Worm (Caenorhabditis elegans) whole organism, L2 larva: ENCODE measurements around the gene Y45F10C.1.

ENCODE experiments used
- ceh-82 ChIP-seq: fragments of 150-350 bp; optimal IDR thresholded peaks from 2 replicates; lab custom pipeline; 2014; ENCODE audit warnings: missing biosample characterization, missing genetic modification characterization
- fos-1 ChIP-seq: fragments of 150-350 bp; optimal IDR thresholded peaks from 2 replicates; lab custom pipeline; 2014; ENCODE audit warnings: missing biosample characterization, missing genetic modification characterization
- nhr-10 ChIP-seq: sonication (generic microtip); optimal IDR thresholded peaks from 2 replicates; lab custom pipeline; 2017; ENCODE audit warnings: missing biosample characterization, missing genetic modification characterization
- nhr-77 ChIP-seq: fragments of 150-350 bp; optimal IDR thresholded peaks from 2 replicates; lab custom pipeline; 2014; ENCODE audit warnings: missing biosample characterization, missing genetic modification characterization
- snpc-4 ChIP-seq: fragments of 150-350 bp; optimal IDR thresholded peaks from 2 replicates; lab custom pipeline; 2014; ENCODE audit warnings: missing biosample characterization, missing genetic modification characterization

DNA sequence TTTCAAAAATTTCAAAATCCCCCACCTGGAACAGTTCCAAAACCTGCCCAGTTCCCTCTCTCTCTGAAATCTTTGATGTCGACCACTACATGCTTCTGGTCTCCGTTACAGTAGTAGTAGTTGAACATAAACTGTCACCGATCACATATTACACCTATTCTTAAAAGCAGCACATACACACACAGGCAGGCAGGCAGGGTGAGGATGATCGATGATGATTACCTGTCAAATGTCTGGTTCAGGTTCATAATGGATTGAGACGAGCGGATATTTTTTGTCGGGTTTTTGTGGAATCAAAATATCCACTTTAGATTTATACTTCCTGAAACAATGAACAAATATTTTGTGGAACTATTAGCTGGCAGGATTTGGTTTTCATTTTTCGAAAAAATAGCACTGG lies 34.6 kb upstream of the Y45F10C.1 start:
- no peak for TF ChIP-seq ceh-82 (tag; lab: Kevin White, UChicago)
- TF ChIP-seq nhr-10 (tag; lab: Kevin White, UChicago), result no peak
- TF ChIP-seq nhr-77 (tag; lab: Kevin White, UChicago), result no peak
- TF ChIP-seq fos-1 (tag; lab: Kevin White, UChicago), result no peak
- TF ChIP-seq snpc-4 (tag; lab: Kevin White, UChicago), result no peak
